Worm (Caenorhabditis elegans) whole organism, midembryonic: ENCODE measurements around the gene E01G6.2.

Experiments
- T22C8.4 ChIP-seq: fragments of 200-800 bp; sonication (Bioruptor generic); IDR thresholded peaks from 2 replicates; pipeline ENCODE4 v1.3.6; 2022; ENCODE audit warnings: missing genetic modification characterization, missing compliant biosample characterization
- cog-1 ChIP-seq: sonication (generic microtip); optimal IDR thresholded peaks from 2 replicates; lab custom pipeline; 2016; ENCODE audit warnings: missing genetic modification characterization, missing compliant biosample characterization
- flt-1 ChIP-seq: fragments of 200-800 bp; sonication (Bioruptor generic); IDR thresholded peaks from 2 replicates; pipeline ENCODE4 v1.3.6; 2022; ENCODE audit warnings: missing genetic modification characterization, missing compliant biosample characterization
- klf-2 ChIP-seq: fragments of 200-800 bp; sonication (Bioruptor generic); conservative IDR thresholded peaks from 2 replicates; pipeline ENCODE4 v1.3.6; 2022; ENCODE audit warnings: missing genetic modification reagents, missing genetic modification characterization, missing compliant biosample characterization
- ztf-23 ChIP-seq: fragments of 200-800 bp; sonication (Bioruptor generic); IDR thresholded peaks from 2 replicates; pipeline ENCODE4 v1.3.6; 2022; ENCODE audit warnings: missing genetic modification reagents, missing genetic modification characterization, missing compliant biosample characterization
- ztf-29 ChIP-seq: fragments of 200-800 bp; sonication (Bioruptor generic); IDR thresholded peaks from 2 replicates; pipeline ENCODE4 v1.3.6; 2022; ENCODE audit warnings: missing genetic modification reagents, missing genetic modification characterization, missing compliant biosample characterization

DNA sequence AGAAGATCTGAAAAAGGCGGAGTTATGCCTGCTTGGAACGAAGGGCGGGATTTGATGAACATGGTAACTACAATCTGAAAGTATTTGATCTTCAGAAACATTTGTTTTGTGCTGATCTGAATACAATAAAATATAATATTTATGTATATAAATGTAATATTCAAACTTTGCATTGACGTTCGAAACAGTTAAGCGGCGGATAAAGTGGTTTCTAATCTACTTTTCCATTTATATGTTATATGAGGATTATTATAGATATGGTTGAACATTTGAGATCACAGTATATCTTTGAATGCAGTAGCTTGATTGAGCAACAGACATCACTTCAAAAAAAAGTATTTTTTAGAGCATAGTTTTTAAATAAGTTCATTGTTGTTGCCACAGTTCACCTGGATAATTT, 17.4 kb downstream of the E01G6.2 start, which contains the start of gene H19J13.2:
- no peak for TF ChIP-seq ztf-29 (GFP tag; lab: Robert Waterston, UW)
- no peak for TF ChIP-seq cog-1 (tag; lab: Kevin White, UChicago)
- no peak for TF ChIP-seq flt-1
- no peak for TF ChIP-seq ztf-23 (GFP tag; lab: Robert Waterston, UW)
- TF ChIP-seq klf-2 (GFP tag; lab: Robert Waterston, UW) = no peak
- TF ChIP-seq T22C8.4 (GFP tag; lab: Robert Waterston, UW) = no peak
